Worm (Caenorhabditis elegans) whole organism, early embryonic: ENCODE data around the gene F23A7.4.

Experiments used
- F13C5.2 ChIP-seq: sonication (generic microtip); optimal IDR thresholded peaks from 2 replicates; lab custom pipeline; 2017; ENCODE audit warnings: mild to moderate bottlenecking, missing genetic modification characterization, inconsistent platforms, missing compliant biosample characterization
- aly-1 ChIP-seq: sonication (generic microtip); optimal IDR thresholded peaks from 2 replicates; lab custom pipeline; 2016; ENCODE audit warnings: missing genetic modification characterization, missing compliant biosample characterization
- ama-1 ChIP-seq: fragments of 150-350 bp; optimal IDR thresholded peaks from 2 replicates; lab custom pipeline; 2014
- ceh-13 ChIP-seq: fragments of 200-800 bp; sonication (Bioruptor generic); optimal IDR thresholded peaks from 2 replicates; lab custom pipeline; 2018; ENCODE audit warnings: mild to moderate bottlenecking, missing genetic modification characterization, missing compliant biosample characterization
- ceh-36 ChIP-seq: sonication (generic microtip); optimal IDR thresholded peaks from 2 replicates; lab custom pipeline; 2016; ENCODE audit warnings: missing genetic modification characterization, inconsistent platforms, missing compliant biosample characterization
- ets-7 ChIP-seq: sonication (generic microtip); optimal IDR thresholded peaks from 2 replicates; lab custom pipeline; 2016; ENCODE audit warnings: missing genotype, missing genetic modification characterization, missing compliant biosample characterization
- flt-1 ChIP-seq: fragments of 200-800 bp; sonication (Bioruptor generic); IDR thresholded peaks from 2 replicates; pipeline ENCODE4 v1.3.6; 2022; ENCODE audit warnings: missing genetic modification characterization, missing compliant biosample characterization
- hmbx-1 ChIP-seq: sonication (generic microtip); optimal IDR thresholded peaks from 2 replicates; lab custom pipeline; 2016; ENCODE audit warnings: mild to moderate bottlenecking, missing genetic modification characterization, missing compliant biosample characterization
- pes-1 ChIP-seq: fragments of 200-800 bp; sonication (Bioruptor generic); IDR thresholded peaks from 2 replicates; pipeline ENCODE4 v1.3.6; 2022; ENCODE audit warnings: missing genetic modification reagents, missing genetic modification characterization, missing compliant biosample characterization
- scrt-1 ChIP-seq: fragments of 200-800 bp; sonication (Bioruptor generic); IDR thresholded peaks from 2 replicates; pipeline ENCODE4 v1.3.6; 2022; ENCODE audit warnings: missing genetic modification characterization, missing compliant biosample characterization
- sea-1 ChIP-seq: fragments of 200-800 bp; sonication (Bioruptor generic); conservative IDR thresholded peaks from 2 replicates; pipeline ENCODE4 v1.3.6; 2022; ENCODE audit warnings: missing genetic modification characterization, missing compliant biosample characterization
- tra-4 ChIP-seq: sonication (generic microtip); optimal IDR thresholded peaks from 2 replicates; lab custom pipeline; 2017; ENCODE audit warnings: missing genetic modification characterization, missing compliant biosample characterization

DNA sequence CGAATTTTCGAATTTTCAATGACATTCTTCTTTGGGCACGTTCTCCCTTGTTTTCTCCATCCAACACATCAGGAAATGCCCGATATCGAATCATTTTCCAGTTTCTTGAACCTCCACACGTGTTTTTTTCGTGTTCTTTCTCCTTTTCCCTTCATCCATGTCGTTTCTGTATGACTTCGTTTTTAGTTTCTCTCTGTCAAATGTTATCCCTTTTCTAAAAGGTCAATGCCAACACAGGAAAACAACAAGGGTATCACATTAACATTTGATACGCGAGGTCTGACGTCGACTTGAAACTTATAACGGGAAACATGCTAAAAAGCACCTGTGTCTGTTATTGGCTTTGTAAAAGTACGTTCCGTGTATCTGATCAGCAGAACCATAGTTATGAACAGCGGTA, 39.5 kb upstream of the F23A7.4 start:
- TF ChIP-seq ama-1 (lab: Kevin White, UChicago) (no peak), flt-1 (GFP tag; lab: Robert Waterston, UW) (no peak), ceh-36 (tag; lab: Kevin White, UChicago) (no peak), scrt-1 (GFP tag; lab: Robert Waterston, UW) (no peak), tra-4 (tag; lab: Kevin White, UChicago) (no peak), aly-1 (no peak), F13C5.2 (no peak), hmbx-1 (tag; lab: Kevin White, UChicago) (no peak), sea-1 (GFP tag; lab: Robert Waterston, UW) (no peak), ets-7 (no peak), pes-1 (no peak), ceh-13 (GFP tag; lab: Kevin White, UChicago) (no peak)
